Fruit fly (Drosophila melanogaster): ENCODE measurements around the gene CG42816.

CG42816 gene

DNA sequence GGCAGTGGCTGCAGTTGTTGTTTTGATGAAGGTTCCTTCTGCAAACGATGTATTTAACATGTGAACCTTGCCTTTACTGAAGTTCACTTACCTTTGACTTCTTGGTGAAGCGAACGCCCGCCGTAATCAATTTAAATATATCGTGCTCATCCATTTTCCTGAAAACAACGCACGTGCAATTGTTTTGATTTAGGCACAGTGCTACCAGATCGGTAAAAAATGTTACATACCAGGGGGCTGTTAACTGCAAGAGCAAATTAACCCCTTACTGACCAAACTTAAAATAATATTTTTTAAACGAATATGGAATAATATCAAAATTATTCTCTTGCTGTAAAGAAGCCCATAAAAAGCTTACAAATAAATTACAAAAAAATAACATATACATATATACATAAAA is 7.1 kb upstream of the CG42816 start, which contains the start of gene ais (continued):
- TF ChIP-seq slp2 (GFP tag; optimal IDR thresholded peaks at IDR 0.05) (no peak), CG14050 (GFP tag; IDR thresholded peaks at IDR 0.05) (no peak), wdn (GFP tag; IDR thresholded peaks at IDR 0.05) (no peak), nmo (GFP tag; optimal IDR thresholded peaks at IDR 0.05) (peak; percentile 9), CG10147 (GFP tag; optimal IDR thresholded peaks at IDR 0.05) (no peak), Vsx1 (GFP tag; optimal IDR thresholded peaks at IDR 0.05) (no peak), HLH54F (GFP tag; optimal IDR thresholded peaks at IDR 0.05) (no peak), D (optimal IDR thresholded peaks at IDR 0.05) (no peak), D (GFP tag; optimal IDR thresholded peaks at IDR 0.05) (no peak), Abd-B (GFP tag; optimal IDR thresholded peaks at IDR 0.05) (peak; percentile 7), kah (GFP tag; optimal IDR thresholded peaks at IDR 0.05) (no peak), seq (GFP tag; IDR thresholded peaks at IDR 0.05) (no peak), CG8290 (GFP tag; optimal IDR thresholded peaks at IDR 0.05) (no peak), CG8290 (tag; optimal IDR thresholded peaks at IDR 0.05) (peak in 1 of 2 experiments; percentile 56), Lim3 (GFP tag; IDR thresholded peaks at IDR 0.05) (no peak), nau (GFP tag; optimal IDR thresholded peaks at IDR 0.05) (no peak), Side (GFP tag; optimal IDR thresholded peaks at IDR 0.05) (no peak), CG11560 (tag; IDR thresholded peaks at IDR 0.05) (no peak), exex (tag; optimal IDR thresholded peaks at IDR 0.05) (no peak), CG43689 (GFP tag; IDR thresholded peaks at IDR 0.05) (no peak), CG2120 (GFP tag; optimal IDR thresholded peaks at IDR 0.05) (peak; percentile 50), Gsc (GFP tag; IDR thresholded peaks at IDR 0.05) (no peak), BtbVII (GFP tag; optimal IDR thresholded peaks at IDR 0.05) (no peak), CG8924 (tag; optimal IDR thresholded peaks at IDR 0.05) (no peak), gsb-n (tag; optimal IDR thresholded peaks at IDR 0.05) (no peak), unc-4 (GFP tag; IDR thresholded peaks at IDR 0.05; ENCODE audit: partially characterized antibody) (no peak), CG1647 (GFP tag; optimal IDR thresholded peaks at IDR 0.05) (no peak), aop (GFP tag; IDR thresholded peaks at IDR 0.05) (no peak), CG12659 (GFP tag; optimal IDR thresholded peaks at IDR 0.05) (peak; percentile 20), D19B (GFP tag; optimal IDR thresholded peaks at IDR 0.05) (no peak), CG13894 (tag; optimal IDR thresholded peaks at IDR 0.05) (no peak), CG17568 (GFP tag; optimal IDR thresholded peaks at IDR 0.05) (no peak), CG10654 (GFP tag; optimal IDR thresholded peaks at IDR 0.05) (no peak), CG7839 (tag; optimal IDR thresholded peaks at IDR 0.05) (peak; percentile 14), phol (tag; optimal IDR thresholded peaks at IDR 0.05) (peak; percentile 22), CG6689 (GFP tag; IDR thresholded peaks at IDR 0.05) (no peak), Pdp1 (GFP tag; optimal IDR thresholded peaks at IDR 0.05) (peak in 1 of 2 experiments; percentile 21), Hr3 (GFP tag; optimal IDR thresholded peaks at IDR 0.05) (no peak), kay (GFP tag; optimal IDR thresholded peaks at IDR 0.05) (no peak), sim (GFP tag; IDR thresholded peaks at IDR 0.05) (no peak), p53 (GFP tag; optimal IDR thresholded peaks at IDR 0.05) (no peak), repo (GFP tag; optimal IDR thresholded peaks at IDR 0.05) (no peak), Spps (tag; optimal IDR thresholded peaks at IDR 0.05) (no peak), CG12769 (tag; optimal IDR thresholded peaks at IDR 0.05) (no peak), zen2 (GFP tag; IDR thresholded peaks at IDR 0.05; ENCODE audit: partially characterized antibody) (no peak), CG33213 (GFP tag; optimal IDR thresholded peaks at IDR 0.05) (no peak), sens (GFP tag) (peak; percentile 61), CG18476 (GFP tag; optimal IDR thresholded peaks at IDR 0.05) (no peak), CG18599 (GFP tag; optimal IDR thresholded peaks at IDR 0.05) (no peak), YL-1 (GFP tag; optimal IDR thresholded peaks at IDR 0.05) (peak; percentile 41), grau (tag; optimal IDR thresholded peaks at IDR 0.05) (peak; percentile 41), pzg (GFP tag; optimal IDR thresholded peaks at IDR 0.05) (peak; percentile 38)

Measured in whole organism, embryonic.